Fruit fly (Drosophila melanogaster) whole organism, embryonic: ENCODE measurements around the gene CG13138.
A peak's percentile ranks its signal among the peaks of the same experiment; 100 is the strongest.

Source experiments
- CG10274 ChIP-seq: fragments of 200-800 bp; sonication (Bioruptor generic); optimal IDR thresholded peaks from 3 replicates; lab custom pipeline; 2017; ENCODE audit warnings: missing biosample characterization, mild to moderate bottlenecking, missing genetic modification characterization
- CG10321 ChIP-seq: fragments of 200-800 bp; sonication (Bioruptor generic); IDR thresholded peaks from 2 replicates; pipeline ENCODE4 v1.3.6; 2022; ENCODE audit warnings: missing biosample characterization, missing genetic modification characterization
- CG11398 ChIP-seq: fragments of 200-800 bp; sonication (Bioruptor generic); optimal IDR thresholded peaks from 2 replicates; lab custom pipeline; 2016; ENCODE audit warnings: missing biosample characterization, missing genetic modification characterization
- CG12299 ChIP-seq: fragments of 200-800 bp; sonication (Bioruptor generic); optimal IDR thresholded peaks from 2 replicates; lab custom pipeline; 2018; ENCODE audit warnings: missing biosample characterization, mild to moderate bottlenecking, missing genetic modification characterization
- CG12391 ChIP-seq: fragments of 200-800 bp; sonication (Bioruptor generic); optimal IDR thresholded peaks from 3 replicates; lab custom pipeline; 2018; ENCODE audit warnings: missing biosample characterization, mild to moderate bottlenecking, missing genetic modification characterization, moderate library complexity
- CG13424 ChIP-seq: fragments of 200-800 bp; sonication (Bioruptor generic); optimal IDR thresholded peaks from 2 replicates; lab custom pipeline; 2019; ENCODE audit warnings: missing biosample characterization, mild to moderate bottlenecking, missing genetic modification characterization, moderate library complexity
- CG1603 ChIP-seq: fragments of 200-800 bp; sonication (Bioruptor generic); optimal IDR thresholded peaks from 2 replicates; lab custom pipeline; 2019; ENCODE audit warnings: missing biosample characterization, mild to moderate bottlenecking, missing genetic modification characterization, moderate library complexity
- CG1792 ChIP-seq: fragments of 200-800 bp; sonication (Bioruptor generic); optimal IDR thresholded peaks from 2 replicates; lab custom pipeline; 2016; ENCODE audit warnings: missing biosample characterization, missing genetic modification characterization
- CG18262 ChIP-seq: fragments of 200-800 bp; optimal IDR thresholded peaks from 3 replicates; lab custom pipeline; 2019; ENCODE audit warnings: missing biosample characterization, mild to moderate bottlenecking, missing genetic modification characterization, moderate library complexity
- CG1832 ChIP-seq: fragments of 200-800 bp; sonication (Bioruptor generic); optimal IDR thresholded peaks from 2 replicates; lab custom pipeline; 2017; ENCODE audit warnings: missing biosample characterization, mild to moderate bottlenecking, missing genetic modification characterization, inconsistent platforms
- CG18599 ChIP-seq: fragments of 200-800 bp; sonication (Bioruptor generic); optimal IDR thresholded peaks from 3 replicates; lab custom pipeline; 2017; ENCODE audit warnings: missing biosample characterization, missing genetic modification characterization, mild to moderate bottlenecking, moderate library complexity, missing genetic modification reagents
- CG33213 ChIP-seq: fragments of 200-800 bp; sonication (Bioruptor generic); optimal IDR thresholded peaks from 3 replicates; lab custom pipeline; 2016; ENCODE audit warnings: missing biosample characterization, missing genetic modification characterization
- CG4328 ChIP-seq: fragments of 200-800 bp; sonication (Bioruptor generic); optimal IDR thresholded peaks from 3 replicates; lab custom pipeline; 2017; ENCODE audit warnings: missing biosample characterization, missing genetic modification reagents, missing genetic modification characterization
- CG6765 ChIP-seq: fragments of 200-800 bp; sonication (Bioruptor generic); optimal IDR thresholded peaks from 3 replicates; lab custom pipeline; 2017; ENCODE audit warnings: missing biosample characterization, mild to moderate bottlenecking, missing genetic modification characterization
- CG7271 ChIP-seq: fragments of 200-800 bp; sonication (Bioruptor generic); optimal IDR thresholded peaks from 2 replicates; lab custom pipeline; 2018; ENCODE audit warnings: missing biosample characterization, mild to moderate bottlenecking, missing genetic modification characterization, moderate library complexity
- CG7357 ChIP-seq: fragments of 200-800 bp; sonication (Bioruptor generic); IDR thresholded peaks from 3 replicates; pipeline ENCODE4 v1.3.6; 2022; ENCODE audit warnings: missing biosample characterization, missing genetic modification characterization
- CG7786 ChIP-seq: fragments of 200-800 bp; sonication (Bioruptor generic); optimal IDR thresholded peaks from 2 replicates; lab custom pipeline; 2016; ENCODE audit warnings: missing biosample characterization, missing genetic modification characterization
- CG7928 ChIP-seq: fragments of 200-800 bp; sonication (Bioruptor generic); optimal IDR thresholded peaks from 2 replicates; lab custom pipeline; 2017; ENCODE audit warnings: missing biosample characterization, mild to moderate bottlenecking, missing genetic modification characterization
- CG7963 ChIP-seq: fragments of 200-800 bp; sonication (Bioruptor generic); IDR thresholded peaks from 3 replicates; pipeline ENCODE4 v1.3.6; 2022; ENCODE audit warnings: missing biosample characterization, missing genetic modification characterization; ENCODE audit not compliant: partially characterized antibody
- CG8388 ChIP-seq: fragments of 200-800 bp; sonication (Bioruptor generic); optimal IDR thresholded peaks from 2 replicates; lab custom pipeline; 2019; ENCODE audit warnings: missing biosample characterization, mild to moderate bottlenecking, missing genetic modification characterization, moderate library complexity
- CG8478 ChIP-seq: fragments of >200 bp; optimal IDR thresholded peaks from 2 replicates; lab custom pipeline; 2018
- CrebB ChIP-seq: fragments of 200-800 bp; sonication (Bioruptor generic); optimal IDR thresholded peaks from 3 replicates; lab custom pipeline; 2018; ENCODE audit warnings: missing biosample characterization, mild to moderate bottlenecking, missing genetic modification characterization
- D19B ChIP-seq: fragments of 200-800 bp; sonication (Bioruptor generic); optimal IDR thresholded peaks from 2 replicates; lab custom pipeline; 2017; ENCODE audit warnings: missing biosample characterization, mild to moderate bottlenecking, missing genetic modification characterization
- Deaf1 ChIP-seq: fragments of 200-800 bp; optimal IDR thresholded peaks from 3 replicates; lab custom pipeline; 2019; ENCODE audit warnings: missing biosample characterization, mild to moderate bottlenecking, missing genetic modification characterization, moderate library complexity
- Dref ChIP-seq: fragments of 200-800 bp; sonication (Bioruptor generic); IDR thresholded peaks from 2 replicates; pipeline ENCODE4 v1.3.6; 2022; ENCODE audit warnings: missing biosample characterization, missing genetic modification characterization
- Gug ChIP-seq: fragments of 200-800 bp; sonication (Bioruptor generic); IDR thresholded peaks from 4 replicates; pipeline ENCODE4 v1.3.6; 2022; ENCODE audit warnings: missing biosample characterization, missing genetic modification characterization
- H15 ChIP-seq: fragments of 200-800 bp; sonication (Bioruptor generic); IDR thresholded peaks from 3 replicates; pipeline ENCODE4 v1.3.6; 2022; ENCODE audit warnings: missing biosample characterization, missing genetic modification characterization
- Hr39 ChIP-seq: fragments of >200 bp; optimal IDR thresholded peaks from 2 replicates; lab custom pipeline; 2017
- Jarid2 ChIP-seq: fragments of 200-800 bp; sonication (Bioruptor generic); optimal IDR thresholded peaks from 3 replicates; lab custom pipeline; 2017; ENCODE audit warnings: mild to moderate bottlenecking, missing biosample characterization, missing genetic modification reagents, missing genetic modification characterization
- Lhr ChIP-seq: fragments of 200-800 bp; sonication (Bioruptor generic); optimal IDR thresholded peaks from 3 replicates; lab custom pipeline; 2017; ENCODE audit warnings: mild to moderate bottlenecking, missing biosample characterization, missing genetic modification reagents, missing genetic modification characterization
- Lim3 ChIP-seq: fragments of 200-800 bp; sonication (Bioruptor generic); IDR thresholded peaks from 2 replicates; pipeline ENCODE4 v1.3.6; 2022; ENCODE audit warnings: missing biosample characterization, missing genetic modification characterization
- NFAT ChIP-seq: fragments of 200-800 bp; sonication (Bioruptor generic); IDR thresholded peaks from 2 replicates; pipeline ENCODE4 v1.3.6; 2022; ENCODE audit warnings: missing biosample characterization, missing genetic modification characterization
- Sry-β ChIP-seq: fragments of 200-800 bp; sonication (Bioruptor generic); optimal IDR thresholded peaks from 2 replicates; lab custom pipeline; 2018; ENCODE audit warnings: missing biosample characterization, mild to moderate bottlenecking, missing genetic modification characterization, moderate library complexity
- Xrp1 ChIP-seq: fragments of 200-800 bp; sonication (Bioruptor generic); IDR thresholded peaks from 2 replicates; pipeline ENCODE4 v1.3.6; 2022; ENCODE audit warnings: missing biosample characterization, missing genetic modification characterization
- al ChIP-seq: fragments of 200-800 bp; sonication (Bioruptor generic); IDR thresholded peaks from 2 replicates; pipeline ENCODE4 v1.3.6; 2022; ENCODE audit warnings: missing biosample characterization, missing genetic modification characterization
- bcd ChIP-seq: fragments of 200-800 bp; sonication (Bioruptor generic); optimal IDR thresholded peaks from 2 replicates; lab custom pipeline; 2017; ENCODE audit warnings: missing biosample characterization, mild to moderate bottlenecking, missing genetic modification characterization
- bowl ChIP-seq: fragments of 200-800 bp; sonication (Bioruptor generic); IDR thresholded peaks from 2 replicates; pipeline ENCODE4 v1.3.6; 2022; ENCODE audit warnings: missing biosample characterization, missing genetic modification characterization
- cg ChIP-seq: fragments of 200-800 bp; sonication (Bioruptor generic); optimal IDR thresholded peaks from 3 replicates; lab custom pipeline; 2019; ENCODE audit warnings: missing biosample characterization, mild to moderate bottlenecking, missing genetic modification characterization, moderate library complexity
- chn ChIP-seq: fragments of 200-800 bp; sonication (Bioruptor generic); optimal IDR thresholded peaks from 2 replicates; lab custom pipeline; 2016; ENCODE audit warnings: missing biosample characterization, missing genetic modification characterization
- danr ChIP-seq: fragments of 200-800 bp; sonication (Bioruptor generic); IDR thresholded peaks from 2 replicates; pipeline ENCODE4 v1.3.6; 2022; ENCODE audit warnings: missing biosample characterization, missing genetic modification characterization
- dmrt99B ChIP-seq: fragments of 200-800 bp; sonication (Bioruptor generic); optimal IDR thresholded peaks from 2 replicates; lab custom pipeline; 2018; ENCODE audit warnings: missing biosample characterization, mild to moderate bottlenecking, missing genetic modification characterization, moderate library complexity
- fru ChIP-seq: fragments of >200 bp; optimal IDR thresholded peaks from 2 replicates; lab custom pipeline; 2017
- h ChIP-seq: fragments of >200 bp; optimal IDR thresholded peaks from 2 replicates; lab custom pipeline; 2017
- hb ChIP-seq: fragments of 200-800 bp; sonication (Bioruptor generic); IDR thresholded peaks from 3 replicates; pipeline ENCODE4 v1.3.6; 2022; ENCODE audit warnings: missing biosample characterization, missing genetic modification characterization; ENCODE audit not compliant: partially characterized antibody
- nerfin-1 ChIP-seq: fragments of 200-800 bp; sonication (Bioruptor generic); optimal IDR thresholded peaks from 3 replicates; lab custom pipeline; 2019; ENCODE audit warnings: missing biosample characterization, mild to moderate bottlenecking, missing genetic modification characterization, moderate library complexity
- otp ChIP-seq: fragments of 200-800 bp; sonication (Bioruptor generic); IDR thresholded peaks from 3 replicates; pipeline ENCODE4, ENCODE4 v1.3.6; 2022; ENCODE audit warnings: missing biosample characterization, missing genetic modification characterization
- pan ChIP-seq, 4 experiments: fragments of >200 bp in 3 of 4; fragments of 200-800 bp in 1 of 4; sonication (Bioruptor generic) in 1 of 4; optimal IDR thresholded peaks in 3 of 4; IDR thresholded peaks in 1 of 4; 2 replicates each; pipeline versions ENCODE4 v1.3.6 to Lab custom; 2017 to 2022; ENCODE audit warnings: missing biosample characterization in 2 of 4, missing genetic modification characterization in 2 of 4, mixed read lengths in 1 of 4
- tio ChIP-seq: fragments of 200-800 bp; sonication (Bioruptor generic); optimal IDR thresholded peaks from 2 replicates; lab custom pipeline; 2017; ENCODE audit warnings: missing biosample characterization, missing genetic modification characterization, inconsistent platforms
- tx ChIP-seq: fragments of 200-800 bp; sonication (Bioruptor generic); optimal IDR thresholded peaks from 2 replicates; lab custom pipeline; 2016; ENCODE audit warnings: missing biosample characterization, missing genetic modification characterization
- wdn ChIP-seq: fragments of 200-800 bp; sonication (Bioruptor generic); IDR thresholded peaks from 2 replicates; pipeline ENCODE4 v1.3.6; 2022; ENCODE audit warnings: missing biosample characterization, missing genetic modification characterization

The CG13138 gene

DNA sequence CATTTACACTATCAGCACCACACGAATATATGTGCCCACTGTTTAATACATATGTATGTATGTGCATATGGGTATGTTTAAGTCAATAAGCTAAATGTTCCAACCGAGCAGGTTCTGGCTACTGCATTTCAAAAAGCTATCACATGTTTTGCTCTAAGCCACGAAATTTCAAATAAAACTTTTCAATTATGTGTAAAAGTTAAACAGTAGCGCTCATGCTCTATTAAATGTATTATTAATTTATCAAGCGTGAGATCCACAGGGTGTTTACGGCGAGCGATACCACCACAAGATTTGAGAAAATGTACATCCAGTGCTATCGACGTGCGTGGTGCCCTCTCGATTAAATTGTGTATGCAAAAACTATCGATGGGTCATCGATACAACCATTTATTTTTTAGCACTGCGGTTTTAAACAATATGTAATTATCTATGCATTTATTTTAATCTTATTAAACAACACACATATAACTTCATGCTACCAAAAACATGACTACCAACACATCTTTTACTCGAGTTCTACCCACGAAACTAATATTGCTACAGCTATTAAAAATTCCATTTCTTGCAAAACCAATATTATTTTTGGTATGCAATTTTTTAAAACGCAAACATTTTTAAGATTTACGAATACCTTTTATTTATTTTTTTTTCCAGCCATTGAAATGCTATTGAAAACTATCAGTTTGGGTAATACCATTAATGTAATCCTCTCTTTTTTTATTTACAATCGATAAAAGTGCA is 40.9 kb downstream of the CG13138 start, which contains the start of gene Pten (continued):
- peak; percentile 16 for TF ChIP-seq CG7271 (tag; lab: Kevin White, UChicago)
- peak; percentile 45 for TF ChIP-seq CG4328 (GFP tag; lab: Kevin White, UChicago)
- peak; percentile 37 for TF ChIP-seq CG6765
- peak; percentile 48 for TF ChIP-seq nerfin-1 (tag; lab: Kevin White, UChicago)
- no peak for TF ChIP-seq CG8478
- TF ChIP-seq Sry-β (GFP tag; lab: Kevin White, UChicago): peak; percentile 11
- TF ChIP-seq Hr39 (lab: Kevin White, UChicago): no peak
- TF ChIP-seq CG33213: peak; percentile 57
- TF ChIP-seq CG11398 (GFP tag; lab: Kevin White, UChicago): peak; percentile 49
- TF ChIP-seq Lim3 (GFP tag; lab: Robert Waterston, UW): no peak
- TF ChIP-seq chn (GFP tag; lab: Kevin White, UChicago): peak; percentile 73
- TF ChIP-seq CG7786: peak; percentile 48
- TF ChIP-seq CrebB (tag; lab: Kevin White, UChicago): no peak
- TF ChIP-seq CG1792 (GFP tag; lab: Kevin White, UChicago): peak; percentile 58
- peak; percentile 53 for TF ChIP-seq CG12299 (tag; lab: Kevin White, UChicago)
- TF ChIP-seq dmrt99B: no peak
- no peak for TF ChIP-seq Deaf1
- TF ChIP-seq al (GFP tag; lab: Robert Waterston, UW): no peak; the same call in 1 of the 2 replicates
- no peak; the same call in 3 of the 4 replicates for TF ChIP-seq Gug (GFP tag; lab: Robert Waterston, UW)
- TF ChIP-seq CG7963 (GFP tag; lab: Robert Waterston, UW): peak; percentile 90
- no peak for TF ChIP-seq tio
- TF ChIP-seq CG13424 (tag; lab: Kevin White, UChicago): peak; percentile 56
- peak; percentile 97 for TF ChIP-seq Dref (GFP tag; lab: Robert Waterston, UW)
- peak; percentile 50 for TF ChIP-seq D19B (GFP tag; lab: Kevin White, UChicago)
- peak; percentile 4 for TF ChIP-seq CG7928 (GFP tag; lab: Kevin White, UChicago)
- peak; percentile 87; the same call in 2 of the 3 replicates for TF ChIP-seq hb (GFP tag; lab: Robert Waterston, UW)
- TF ChIP-seq CG8388 (GFP tag; lab: Kevin White, UChicago): peak; percentile 66
- TF ChIP-seq CG7357 (GFP tag; lab: Robert Waterston, UW): no peak; the same call in 2 of the 3 replicates
- peak; percentile 56 for TF ChIP-seq cg (GFP tag; lab: Kevin White, UChicago)
- peak; percentile 84 for TF ChIP-seq CG18262 (tag; lab: Kevin White, UChicago)
- TF ChIP-seq CG12391 (tag; lab: Kevin White, UChicago): peak; percentile 75
- no peak for TF ChIP-seq H15 (GFP tag; lab: Robert Waterston, UW)
- peak; percentile 64 for TF ChIP-seq tx (GFP tag; lab: Kevin White, UChicago)
- TF ChIP-seq pan (optimal IDR thresholded peaks at IDR 0.05; lab: Kevin White, UChicago): no peak
- peak in 1 of 2 experiments; percentile 79 for TF ChIP-seq pan (GFP tag; optimal IDR thresholded peaks at IDR 0.05 in 1 of 2, IDR thresholded peaks at IDR 0.05 in 1 of 2)
- TF ChIP-seq Jarid2 (GFP tag; lab: Kevin White, UChicago): no peak
- TF ChIP-seq wdn (GFP tag; lab: Robert Waterston, UW): 0 out of 2 replicates have a peak, but pooled peaks have one; percentile 21
- peak; percentile 28 for TF ChIP-seq CG10274 (GFP tag; lab: Kevin White, UChicago)
- no peak for TF ChIP-seq CG10321 (GFP tag; lab: Robert Waterston, UW)
- no peak for TF ChIP-seq danr (GFP tag; lab: Robert Waterston, UW)
- no peak for TF ChIP-seq h (lab: Kevin White, UChicago)
- TF ChIP-seq otp: no peak; the same call in 2 of the 3 replicates
- TF ChIP-seq NFAT (GFP tag; lab: Robert Waterston, UW): no peak
- TF ChIP-seq bcd (GFP tag; lab: Kevin White, UChicago): no peak
- TF ChIP-seq fru (lab: Kevin White, UChicago): no peak
- peak; percentile 73 for TF ChIP-seq Xrp1 (GFP tag; lab: Robert Waterston, UW)
- TF ChIP-seq bowl (GFP tag; lab: Robert Waterston, UW): no peak
- no peak for TF ChIP-seq CG18599
- peak; percentile 80 for TF ChIP-seq CG1603 (tag; lab: Kevin White, UChicago)
- no peak for TF ChIP-seq CG1832 (GFP tag; lab: Kevin White, UChicago)
- TF ChIP-seq Lhr (GFP tag; lab: Kevin White, UChicago): peak; percentile 39
